Worm (Caenorhabditis elegans): Measurements from ENCODE around the gene cdc-14.
"Not testable (repeated sequence)": the region's sequence is repeated elsewhere in the genome, so short reads cannot be mapped to it uniquely, and the experiment has no call there.

Gene cdc-14

DNA sequence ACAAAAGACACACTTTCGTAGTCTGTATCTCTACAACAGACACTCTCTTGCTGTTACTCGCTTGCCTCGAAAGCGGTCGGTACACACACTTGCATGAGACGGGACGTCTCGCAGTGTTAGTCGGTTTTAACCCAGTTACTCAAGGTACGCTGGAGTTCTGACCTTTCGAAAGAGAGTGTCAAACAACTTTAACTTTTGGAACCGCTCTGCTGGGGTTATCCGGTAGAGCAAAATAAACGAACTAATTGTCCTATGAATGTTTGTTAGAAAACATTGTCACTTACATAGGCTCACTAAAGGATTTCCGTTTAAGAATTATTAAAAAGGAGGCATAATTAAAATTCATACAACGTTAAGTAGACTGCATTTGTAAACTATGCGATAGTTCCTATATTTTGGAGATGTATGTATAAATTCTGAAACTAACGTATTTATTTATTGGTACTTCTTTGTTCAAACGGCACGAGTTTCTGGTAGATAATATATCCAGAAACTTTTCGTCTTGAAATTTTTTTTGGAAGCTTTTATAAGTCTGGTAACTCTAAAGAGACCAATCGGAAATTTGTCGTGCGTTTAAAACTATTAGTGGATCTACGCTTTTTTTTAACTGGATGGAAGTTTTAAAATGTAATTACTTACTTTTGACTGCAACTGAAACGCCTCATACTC lies 49.6 kb downstream of the cdc-14 start (continued):
- peak; percentile 94 to 96 for TF ChIP-seq lsy-2 (tag; optimal IDR thresholded peaks at IDR 0.05)
- peak; percentile 98 for TF ChIP-seq rbr-2 (tag; optimal IDR thresholded peaks at IDR 0.05)
- TF ChIP-seq snpc-4 (tag; optimal IDR thresholded peaks at IDR 0.05) = peak; percentile 99
- peak; percentile 96 for TF ChIP-seq nhr-42 (GFP tag; IDR thresholded peaks at IDR 0.05)
- TF ChIP-seq F26F4.8 (GFP tag; conservative IDR thresholded peaks at IDR 0.05) = no peak
- TF ChIP-seq unc-130 (GFP tag; optimal IDR thresholded peaks at IDR 0.05) = peak; percentile 34
- peak; percentile 84 to 93 for TF ChIP-seq mdl-1 (tag; optimal IDR thresholded peaks at IDR 0.05)
- peak; percentile 69 for TF ChIP-seq skn-1 (tag; optimal IDR thresholded peaks at IDR 0.05)
- peak; percentile 92 for TF ChIP-seq zip-2 (tag; optimal IDR thresholded peaks at IDR 0.05)
- peak; percentile 97 for TF ChIP-seq nhr-111 (GFP tag; optimal IDR thresholded peaks at IDR 0.05)
- peak; percentile 94 for TF ChIP-seq sdz-12 (GFP tag; optimal IDR thresholded peaks at IDR 0.05)
- TF ChIP-seq madf-5 (GFP tag; IDR thresholded peaks at IDR 0.05) = peak in 1 of 2 experiments; percentile 33; a peak in 1 of 4 replicates
- peak; percentile 100 for TF ChIP-seq aha-1 (tag)
- TF ChIP-seq F37D6.2 (tag; optimal IDR thresholded peaks at IDR 0.05) = peak; percentile 96
- TF ChIP-seq ceh-28 (tag; optimal IDR thresholded peaks at IDR 0.05) = peak; percentile 33
- peak; percentile 99 for TF ChIP-seq ctbp-1 (GFP tag; IDR thresholded peaks at IDR 0.05)
- peak; percentile 67 for TF ChIP-seq pqm-1 (tag; optimal IDR thresholded peaks at IDR 0.05)
- peak; percentile 95 for TF ChIP-seq nhr-28 (tag; optimal IDR thresholded peaks at IDR 0.05)
- TF ChIP-seq dpl-1 (GFP tag; optimal IDR thresholded peaks at IDR 0.05) = peak; percentile 85
- TF ChIP-seq nhr-48 (tag; optimal IDR thresholded peaks at IDR 0.05) = peak; percentile 95
- TF ChIP-seq mxl-3 (GFP tag; optimal IDR thresholded peaks at IDR 0.05) = peak; percentile 90
- peak; percentile 95 for TF ChIP-seq gei-8 (GFP tag; optimal IDR thresholded peaks at IDR 0.05)
- TF ChIP-seq lin-38 (GFP tag; IDR thresholded peaks at IDR 0.05) = peak; percentile 90
- peak; percentile 96 for TF ChIP-seq duxl-1 (tag; optimal IDR thresholded peaks at IDR 0.05; ENCODE audit: poor library complexity)
- no peak for TF ChIP-seq daf-12 (tag; optimal IDR thresholded peaks at IDR 0.05)
- peak; percentile 96 for TF ChIP-seq pha-4 (GFP tag; IDR thresholded peaks at IDR 0.05)
- TF ChIP-seq pha-4 (tag; optimal IDR thresholded peaks at IDR 0.05) = peak; percentile 88
- peak; percentile 65 for TF ChIP-seq lin-15B (tag; optimal IDR thresholded peaks at IDR 0.05)
- TF ChIP-seq lin-29 (GFP tag; IDR thresholded peaks at IDR 0.05) = peak; percentile 91
- peak; percentile 93 for TF ChIP-seq F10B5.3 (tag; optimal IDR thresholded peaks at IDR 0.05)
- TF ChIP-seq dmd-6 (GFP tag; IDR thresholded peaks at IDR 0.05) = peak; percentile 98

DNA sequence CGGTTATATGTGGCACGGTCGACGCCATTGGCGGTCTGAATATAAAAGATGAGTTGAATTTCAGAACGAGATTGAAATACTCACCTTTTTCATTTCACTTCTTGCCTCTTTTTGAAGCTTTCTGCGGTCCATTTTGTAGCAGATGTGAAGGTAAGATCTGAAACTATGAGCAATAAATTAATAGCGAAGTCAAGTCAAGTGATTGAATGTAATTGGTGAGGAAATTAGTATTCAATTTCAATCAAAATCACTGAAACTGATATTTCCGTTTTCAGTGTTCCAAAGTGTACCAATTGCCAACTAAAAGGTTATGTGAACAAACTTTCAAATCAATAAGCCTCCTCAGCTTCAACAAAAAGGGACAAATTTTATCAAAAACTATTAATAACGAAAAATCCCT lies 51.5 kb downstream of the cdc-14 start, which contains the start of gene C17C3.24:
TSS of gene C17C3.24 (minus strand) at position 101 of the 400 bp plus-strand sequence.
- TF ChIP-seq duxl-1 (tag; optimal IDR thresholded peaks at IDR 0.05; ENCODE audit: poor library complexity) (no peak), egl-27 (tag; optimal IDR thresholded peaks at IDR 0.05) (no peak), spr-1 (tag; optimal IDR thresholded peaks at IDR 0.05) (no peak), cey-2 (tag; optimal IDR thresholded peaks at IDR 0.05; ENCODE audit: borderline replicate concordance, insufficient read depth) (no peak), aha-1 (tag) (no peak), dve-1 (tag; optimal IDR thresholded peaks at IDR 0.05; ENCODE audit: insufficient read depth) (no peak), hmg-1.1 (GFP tag; IDR thresholded peaks at IDR 0.05) (no peak)

DNA sequence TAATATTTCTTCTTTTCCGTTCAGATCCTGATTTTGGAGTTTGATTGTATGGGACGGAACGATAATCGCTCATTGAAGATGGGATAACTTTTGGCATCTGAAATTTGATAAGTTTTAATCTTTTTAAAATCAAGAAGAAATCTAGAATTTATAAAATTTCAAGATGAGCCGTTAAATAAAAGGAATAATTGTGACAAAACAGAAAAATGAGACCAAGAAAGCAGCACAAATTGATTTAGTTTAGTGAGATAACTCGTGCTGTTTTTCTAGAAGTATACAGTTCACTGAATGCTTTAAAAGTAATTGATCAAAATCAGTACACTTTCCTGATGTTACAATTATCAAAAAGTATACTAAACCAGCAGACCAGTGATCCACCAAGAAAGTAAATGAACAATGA lies 53.1 kb downstream of the cdc-14 start, which contains the start of gene hlh-27:
TSS of gene hlh-27 (minus strand) at position 101 of the 400 bp plus-strand sequence.
- TF ChIP-seq hlh-30 (tag; optimal IDR thresholded peaks at IDR 0.05; ENCODE audit: insufficient read depth); fkh-10 (GFP tag; optimal IDR thresholded peaks at IDR 0.05); ceh-44 (GFP tag; IDR thresholded peaks at IDR 0.05): not testable (repeated sequence)

Data from whole organism, L4 larva.